Worm (Caenorhabditis elegans) whole organism, early embryonic: Measurements from ENCODE around the gene R02F11.3.

ENCODE experiments used
- B0310.2 ChIP-seq: sonication (generic microtip); optimal IDR thresholded peaks from 2 replicates; lab custom pipeline; 2016; ENCODE audit warnings: mild to moderate bottlenecking, missing genetic modification characterization, missing compliant biosample characterization
- ama-1 ChIP-seq: fragments of 150-350 bp; optimal IDR thresholded peaks from 2 replicates; lab custom pipeline; 2014
- ceh-13 ChIP-seq: fragments of 200-800 bp; sonication (Bioruptor generic); optimal IDR thresholded peaks from 2 replicates; lab custom pipeline; 2018; ENCODE audit warnings: mild to moderate bottlenecking, missing genetic modification characterization, missing compliant biosample characterization
- ceh-36 ChIP-seq: sonication (generic microtip); optimal IDR thresholded peaks from 2 replicates; lab custom pipeline; 2016; ENCODE audit warnings: missing genetic modification characterization, inconsistent platforms, missing compliant biosample characterization
- hmbx-1 ChIP-seq: sonication (generic microtip); optimal IDR thresholded peaks from 2 replicates; lab custom pipeline; 2016; ENCODE audit warnings: mild to moderate bottlenecking, missing genetic modification characterization, missing compliant biosample characterization
- hmg-4 ChIP-seq: fragments of 200-800 bp; sonication (Bioruptor generic); optimal IDR thresholded peaks from 2 replicates; lab custom pipeline; 2018; ENCODE audit warnings: mild to moderate bottlenecking, missing genetic modification characterization, missing compliant biosample characterization
- scrt-1 ChIP-seq: fragments of 200-800 bp; sonication (Bioruptor generic); IDR thresholded peaks from 2 replicates; pipeline ENCODE4 v1.3.6; 2022; ENCODE audit warnings: missing genetic modification characterization, missing compliant biosample characterization
- sea-1 ChIP-seq: fragments of 200-800 bp; sonication (Bioruptor generic); conservative IDR thresholded peaks from 2 replicates; pipeline ENCODE4 v1.3.6; 2022; ENCODE audit warnings: missing genetic modification characterization, missing compliant biosample characterization
- tbx-11 ChIP-seq: fragments of 200-800 bp; sonication (Bioruptor generic); IDR thresholded peaks from 2 replicates; pipeline ENCODE4 v1.3.6; 2022; ENCODE audit warnings: missing genetic modification characterization, missing compliant biosample characterization
- tra-4 ChIP-seq: sonication (generic microtip); optimal IDR thresholded peaks from 2 replicates; lab custom pipeline; 2017; ENCODE audit warnings: missing genetic modification characterization, missing compliant biosample characterization

- TF ChIP-seq hmbx-1 (tag; lab: Kevin White, UChicago), result no peak
- no peak for TF ChIP-seq ceh-13 (GFP tag; lab: Kevin White, UChicago)
- TF ChIP-seq sea-1 (GFP tag; lab: Robert Waterston, UW), result no peak
- TF ChIP-seq ceh-36 (tag; lab: Kevin White, UChicago), result no peak
- no peak for TF ChIP-seq ama-1 (lab: Kevin White, UChicago)
- TF ChIP-seq hmg-4, result no peak
- no peak for TF ChIP-seq tbx-11
- no peak for TF ChIP-seq tra-4
- TF ChIP-seq B0310.2 (tag; lab: Kevin White, UChicago), result no peak
- TF ChIP-seq scrt-1 (GFP tag; lab: Robert Waterston, UW), result no peak
Measured at ce11 chrV:4820601-4821000, 14.9 kb upstream of the R02F11.3 start.
